Fruit fly (Drosophila melanogaster): ENCODE data around the gene CG18787.

The CG18787 gene

DNA sequence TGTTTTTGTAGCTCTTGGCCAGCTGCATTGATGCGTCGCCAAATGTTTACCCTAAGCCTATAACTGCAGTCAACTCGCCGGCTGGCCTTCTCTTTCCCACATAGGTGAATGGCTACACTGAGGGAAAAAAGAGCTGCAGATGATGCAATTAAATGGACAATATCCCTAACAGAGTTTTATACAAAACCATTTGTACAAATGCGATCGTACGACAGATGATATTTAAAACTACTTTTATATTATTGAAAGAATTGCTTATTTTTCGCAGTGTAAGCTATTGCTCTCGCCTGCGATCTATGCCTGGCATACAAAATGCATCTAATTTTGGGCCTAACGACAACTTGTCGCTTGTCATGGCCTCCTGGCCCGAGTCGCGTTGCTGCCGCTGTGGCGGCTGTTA is 49.2 kb downstream of the CG18787 start (continued):
- TF ChIP-seq hkb (optimal IDR thresholded peaks at IDR 0.05), result no peak
- TF ChIP-seq hkb (GFP tag; IDR thresholded peaks at IDR 0.05), result peak; percentile 71
- TF ChIP-seq CkIIα-i1 (GFP tag; IDR thresholded peaks at IDR 0.05), result no peak
- peak; percentile 34; the same call in 1 of the 2 replicates for TF ChIP-seq stc (GFP tag; IDR thresholded peaks at IDR 0.05)
- TF ChIP-seq Deaf1 (tag; optimal IDR thresholded peaks at IDR 0.05), result no peak
- peak; percentile 2 for TF ChIP-seq CG5245 (GFP tag; optimal IDR thresholded peaks at IDR 0.05)
- no peak for TF ChIP-seq Stat92E (GFP tag; optimal IDR thresholded peaks at IDR 0.05)
- TF ChIP-seq CG17385 (GFP tag; optimal IDR thresholded peaks at IDR 0.05), result peak; percentile 27
- TF ChIP-seq Scr (GFP tag; IDR thresholded peaks at IDR 0.05; ENCODE audit: partially characterized antibody), result no peak
- peak; percentile 57 to 72 for TF ChIP-seq chif (GFP tag; optimal IDR thresholded peaks at IDR 0.05)
- TF ChIP-seq NK7.1 (GFP tag; optimal IDR thresholded peaks at IDR 0.05), result no peak
- peak; percentile 36 for TF ChIP-seq CG30403 (GFP tag; optimal IDR thresholded peaks at IDR 0.05)
- TF ChIP-seq kni (GFP tag; optimal IDR thresholded peaks at IDR 0.05), result no peak
- no peak for TF ChIP-seq CG3847 (GFP tag; IDR thresholded peaks at IDR 0.05)
- TF ChIP-seq CG8765 (GFP tag; IDR thresholded peaks at IDR 0.05), result peak; percentile 55; the same call in 1 of the 2 replicates
- peak; percentile 69 for TF ChIP-seq CG11504 (tag; optimal IDR thresholded peaks at IDR 0.05)
- TF ChIP-seq CG8281 (tag; optimal IDR thresholded peaks at IDR 0.05), result no peak
- TF ChIP-seq jigr1 (GFP tag; IDR thresholded peaks at IDR 0.05), result no peak
- TF ChIP-seq ham (GFP tag; IDR thresholded peaks at IDR 0.05), result no peak
- no peak for TF ChIP-seq CG42726 (GFP tag; IDR thresholded peaks at IDR 0.05; ENCODE audit: partially characterized antibody)
- TF ChIP-seq psq (GFP tag; optimal IDR thresholded peaks at IDR 0.05), result no peak
- TF ChIP-seq kah (GFP tag; optimal IDR thresholded peaks at IDR 0.05), result no peak
- peak; percentile 23 to 30 for TF ChIP-seq dpn (GFP tag; optimal IDR thresholded peaks at IDR 0.05)
- 0 out of 2 replicates have a peak, but pooled peaks have one; percentile 8 for TF ChIP-seq Rfx (GFP tag; IDR thresholded peaks at IDR 0.05)
- peak; percentile 39 for TF ChIP-seq tin (GFP tag; optimal IDR thresholded peaks at IDR 0.05)
- no peak for TF ChIP-seq CG11093 (GFP tag; IDR thresholded peaks at IDR 0.05)
- no peak for TF ChIP-seq Hand (GFP tag; optimal IDR thresholded peaks at IDR 0.05)
- peak; percentile 11 for TF ChIP-seq pum (GFP tag; optimal IDR thresholded peaks at IDR 0.05)
- TF ChIP-seq zf30C (GFP tag; optimal IDR thresholded peaks at IDR 0.05), result no peak
- no peak for TF ChIP-seq gcm2 (GFP tag; optimal IDR thresholded peaks at IDR 0.05)
- TF ChIP-seq E2f2 (GFP tag; IDR thresholded peaks at IDR 0.05), result no peak
- TF ChIP-seq lola (GFP tag; optimal IDR thresholded peaks at IDR 0.05), result peak in 1 of 3 experiments; percentile 68
- peak; percentile 57 for TF ChIP-seq CG2712 (tag; optimal IDR thresholded peaks at IDR 0.05)
- TF ChIP-seq slbo (GFP tag; IDR thresholded peaks at IDR 0.05), result peak; percentile 45
- TF ChIP-seq p53 (GFP tag; optimal IDR thresholded peaks at IDR 0.05), result no peak
- TF ChIP-seq CG8388 (GFP tag; optimal IDR thresholded peaks at IDR 0.05), result peak; percentile 39
- TF ChIP-seq CG7963 (GFP tag; IDR thresholded peaks at IDR 0.05; ENCODE audit: partially characterized antibody), result no peak
- no peak for TF ChIP-seq CG13624 (GFP tag; optimal IDR thresholded peaks at IDR 0.05)
- TF ChIP-seq twi (tag; optimal IDR thresholded peaks at IDR 0.05), result no peak
- peak; percentile 47 for TF ChIP-seq Chrac-16 (GFP tag; optimal IDR thresholded peaks at IDR 0.05)
- peak; percentile 62; the same call in 1 of the 2 replicates for TF ChIP-seq Xrp1 (GFP tag; IDR thresholded peaks at IDR 0.05)
- TF ChIP-seq CG12769 (tag; optimal IDR thresholded peaks at IDR 0.05), result peak; percentile 4
- no peak for TF ChIP-seq CG13123 (GFP tag; optimal IDR thresholded peaks at IDR 0.05)
- TF ChIP-seq CG18764 (GFP tag; optimal IDR thresholded peaks at IDR 0.05), result no peak
- no peak for TF ChIP-seq Hr78 (GFP tag; optimal IDR thresholded peaks at IDR 0.05)
- TF ChIP-seq CG14667 (GFP tag; IDR thresholded peaks at IDR 0.05), result peak; percentile 40; the same call in 1 of the 2 replicates
- TF ChIP-seq Sry-δ (GFP tag; optimal IDR thresholded peaks at IDR 0.05), result no peak
- no peak for TF ChIP-seq CG12299 (tag; optimal IDR thresholded peaks at IDR 0.05)
- TF ChIP-seq CG15601 (tag; optimal IDR thresholded peaks at IDR 0.05), result no peak
- TF ChIP-seq CG16863 (GFP tag; optimal IDR thresholded peaks at IDR 0.05), result no peak
- TF ChIP-seq Rx (GFP tag; IDR thresholded peaks at IDR 0.05), result 0 out of 2 replicates have a peak, but pooled peaks have one; percentile 4

Measured in whole organism, embryonic.